Fruit fly (Drosophila melanogaster): ENCODE measurements around the gene CG32655.

CG32655 gene

dm6 chrX:12248049-12248448 is 12.4 kb upstream of the CG32655 start (continued):
- no peak for TF ChIP-seq run (tag; optimal IDR thresholded peaks at IDR 0.05)
- TF ChIP-seq NC2β (GFP tag; optimal IDR thresholded peaks at IDR 0.05) = no peak
- no peak for TF ChIP-seq CTCF (GFP tag; optimal IDR thresholded peaks at IDR 0.05)
- no peak for TF ChIP-seq CG14965 (GFP tag; optimal IDR thresholded peaks at IDR 0.05; ENCODE audit: borderline replicate concordance)
- TF ChIP-seq Ssrp (tag; optimal IDR thresholded peaks at IDR 0.05) = no peak
- no peak for TF ChIP-seq Hr3 (GFP tag; optimal IDR thresholded peaks at IDR 0.05)
- no peak for TF ChIP-seq CG17328 (GFP tag; IDR thresholded peaks at IDR 0.05)
- no peak for TF ChIP-seq CG15269 (tag; optimal IDR thresholded peaks at IDR 0.05)
- TF ChIP-seq pb (GFP tag; optimal IDR thresholded peaks at IDR 0.05) = no peak
- TF ChIP-seq tup (GFP tag; optimal IDR thresholded peaks at IDR 0.05) = no peak
- no peak for TF ChIP-seq chn (GFP tag; optimal IDR thresholded peaks at IDR 0.05)
- TF ChIP-seq chm (GFP tag; IDR thresholded peaks at IDR 0.05) = no peak
- TF ChIP-seq CG18476 (GFP tag; optimal IDR thresholded peaks at IDR 0.05) = no peak
- TF ChIP-seq CG12659 (GFP tag; optimal IDR thresholded peaks at IDR 0.05) = no peak
- no peak for TF ChIP-seq Jarid2 (GFP tag; optimal IDR thresholded peaks at IDR 0.05)
- peak; percentile 3 for TF ChIP-seq ATbp (GFP tag; optimal IDR thresholded peaks at IDR 0.05)
- no peak for TF ChIP-seq disco-r (GFP tag; optimal IDR thresholded peaks at IDR 0.05)
- TF ChIP-seq Lim3 (GFP tag; IDR thresholded peaks at IDR 0.05) = no peak
- TF ChIP-seq hth (optimal IDR thresholded peaks at IDR 0.05) = no peak
- peak; percentile 37; the same call in 1 of the 2 replicates for TF ChIP-seq CG31441 (GFP tag; IDR thresholded peaks at IDR 0.05)
- TF ChIP-seq CG16779 (GFP tag; IDR thresholded peaks at IDR 0.05) = no peak
- no peak for TF ChIP-seq cg (GFP tag; optimal IDR thresholded peaks at IDR 0.05)
- TF ChIP-seq mld (GFP tag; IDR thresholded peaks at IDR 0.05; ENCODE audit: partially characterized antibody) = no peak
- peak; percentile 12 for TF ChIP-seq CG17359 (tag; optimal IDR thresholded peaks at IDR 0.05)
- no peak for TF ChIP-seq jing (GFP tag; optimal IDR thresholded peaks at IDR 0.05)
- TF ChIP-seq CG34224 (GFP tag; IDR thresholded peaks at IDR 0.05; ENCODE audit: partially characterized antibody) = no peak
- TF ChIP-seq CG1603 (tag; optimal IDR thresholded peaks at IDR 0.05) = no peak
- no peak for TF ChIP-seq CG15601 (tag; optimal IDR thresholded peaks at IDR 0.05)
- TF ChIP-seq CG13123 (GFP tag; optimal IDR thresholded peaks at IDR 0.05) = no peak
- no peak for TF ChIP-seq CG3995 (GFP tag; optimal IDR thresholded peaks at IDR 0.05)
- TF ChIP-seq CG14014 (GFP tag; IDR thresholded peaks at IDR 0.05) = no peak
- no peak for TF ChIP-seq B-H1 (GFP tag; IDR thresholded peaks at IDR 0.05)
- no peak for TF ChIP-seq nmo (GFP tag; optimal IDR thresholded peaks at IDR 0.05)
- peak; percentile 22 for TF ChIP-seq CG10267 (tag; optimal IDR thresholded peaks at IDR 0.05)
- TF ChIP-seq fd96Cb (tag; optimal IDR thresholded peaks at IDR 0.05) = no peak
- TF ChIP-seq CG5245 (GFP tag; optimal IDR thresholded peaks at IDR 0.05) = no peak
- no peak for TF ChIP-seq odd (GFP tag; optimal IDR thresholded peaks at IDR 0.05)
- 0 out of 3 replicates have a peak, but pooled peaks have one; percentile 8 for TF ChIP-seq H15 (GFP tag; IDR thresholded peaks at IDR 0.05)
- no peak for TF ChIP-seq klu (GFP tag; IDR thresholded peaks at IDR 0.05)
- no peak for TF ChIP-seq ssp (GFP tag; IDR thresholded peaks at IDR 0.05)
- TF ChIP-seq Sry-β (GFP tag; optimal IDR thresholded peaks at IDR 0.05) = no peak
- no peak for TF ChIP-seq kni (GFP tag; optimal IDR thresholded peaks at IDR 0.05)
- no peak for TF ChIP-seq CHES-1-like (GFP tag; optimal IDR thresholded peaks at IDR 0.05)
- TF ChIP-seq CG8388 (GFP tag; optimal IDR thresholded peaks at IDR 0.05) = peak; percentile 16
- no peak for TF ChIP-seq CG8765 (GFP tag; IDR thresholded peaks at IDR 0.05)
- TF ChIP-seq scrt (GFP tag; optimal IDR thresholded peaks at IDR 0.05) = no peak
- TF ChIP-seq Antp (GFP tag; optimal IDR thresholded peaks at IDR 0.05) = no peak
- TF ChIP-seq Hmr (GFP tag; optimal IDR thresholded peaks at IDR 0.05) = no peak
- no peak for TF ChIP-seq Dek (tag; optimal IDR thresholded peaks at IDR 0.05)
- TF ChIP-seq CG18011 (GFP tag; optimal IDR thresholded peaks at IDR 0.05) = no peak
- no peak for TF ChIP-seq CG9215 (GFP tag; IDR thresholded peaks at IDR 0.05)
- no peak for TF ChIP-seq Dip3 (GFP tag; optimal IDR thresholded peaks at IDR 0.05)

All from whole organism, embryonic.